Fruit fly (Drosophila melanogaster): ENCODE data around the gene mEFG1.

dm6 chr2L:7217059-7217458 is 5.8 kb downstream of the mEFG1 start:
- no peak for TF ChIP-seq br (GFP tag; optimal IDR thresholded peaks at IDR 0.05)
- TF ChIP-seq GATAd (GFP tag; optimal IDR thresholded peaks at IDR 0.05): no peak
- TF ChIP-seq Abd-B (GFP tag; optimal IDR thresholded peaks at IDR 0.05): no peak
- no peak for TF ChIP-seq psq (GFP tag; optimal IDR thresholded peaks at IDR 0.05)
- no peak for TF ChIP-seq tai (GFP tag; optimal IDR thresholded peaks at IDR 0.05)

Data from whole organism, wandering third instar larva.